Worm (Caenorhabditis elegans): ENCODE data around the gene cpsf-4.

The cpsf-4 gene

ce11 chrIV:12109743-12110142 is 16.5 kb upstream of the cpsf-4 start:
- TF ChIP-seq mep-1 (tag; optimal IDR thresholded peaks at IDR 0.05) (no peak), lir-3 (tag; optimal IDR thresholded peaks at IDR 0.05; ENCODE audit: poor library complexity) (no peak), nhr-20 (tag; optimal IDR thresholded peaks at IDR 0.05) (no peak), lin-35 (GFP tag; optimal IDR thresholded peaks at IDR 0.05) (no peak), nhr-237 (tag; optimal IDR thresholded peaks at IDR 0.05) (no peak), C16A3.4 (tag; optimal IDR thresholded peaks at IDR 0.05) (no peak), elt-2 (tag; optimal IDR thresholded peaks at IDR 0.05) (no peak), nhr-90 (tag; optimal IDR thresholded peaks at IDR 0.05; ENCODE audit: poor library complexity) (no peak), ets-5 (GFP tag; IDR thresholded peaks at IDR 0.05) (no peak), ceh-88 (GFP tag; IDR thresholded peaks at IDR 0.05) (no peak), F16B12.6 (tag; optimal IDR thresholded peaks at IDR 0.05) (no peak), hlh-17 (GFP tag; optimal IDR thresholded peaks at IDR 0.05; ENCODE audit: borderline replicate concordance) (no peak), alr-1 (tag; optimal IDR thresholded peaks at IDR 0.05; ENCODE audit: borderline replicate concordance) (no peak)

DNA sequence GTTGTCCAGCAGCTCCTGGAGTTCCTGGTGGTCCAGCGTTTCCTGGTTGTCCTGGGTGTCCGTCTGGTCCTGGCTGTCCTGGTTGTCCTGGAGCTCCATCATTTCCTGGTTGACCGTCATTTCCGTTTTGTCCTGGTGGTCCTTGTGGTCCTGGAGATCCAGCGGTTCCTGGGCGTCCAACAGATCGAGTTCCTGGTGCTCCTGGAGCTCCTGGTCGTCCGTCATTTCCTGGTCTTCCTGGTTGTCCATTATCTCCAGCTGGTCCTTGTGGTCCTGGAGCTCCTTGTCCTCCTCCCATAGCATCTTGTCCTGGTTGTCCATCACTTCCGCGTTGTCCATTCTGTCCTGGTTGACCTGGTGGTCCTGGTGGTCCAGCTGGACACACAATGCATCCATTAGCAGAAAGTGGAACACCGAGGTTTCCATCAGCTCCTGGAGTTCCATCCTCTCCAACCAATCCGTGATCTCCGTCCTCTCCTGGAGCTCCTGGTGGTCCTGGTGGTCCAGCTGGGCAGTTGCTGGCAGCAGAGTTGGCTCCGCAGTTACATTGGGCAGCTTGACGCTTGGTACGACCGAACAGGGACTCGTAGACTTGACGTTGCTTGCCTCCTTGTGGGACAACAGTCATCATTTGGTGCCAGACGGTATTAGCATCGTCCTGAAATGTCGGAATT is 15.9 kb upstream of the cpsf-4 start:
- TF ChIP-seq nhr-47 (tag; optimal IDR thresholded peaks at IDR 0.05) (no peak), elt-2 (tag; optimal IDR thresholded peaks at IDR 0.05) (no peak)

DNA sequence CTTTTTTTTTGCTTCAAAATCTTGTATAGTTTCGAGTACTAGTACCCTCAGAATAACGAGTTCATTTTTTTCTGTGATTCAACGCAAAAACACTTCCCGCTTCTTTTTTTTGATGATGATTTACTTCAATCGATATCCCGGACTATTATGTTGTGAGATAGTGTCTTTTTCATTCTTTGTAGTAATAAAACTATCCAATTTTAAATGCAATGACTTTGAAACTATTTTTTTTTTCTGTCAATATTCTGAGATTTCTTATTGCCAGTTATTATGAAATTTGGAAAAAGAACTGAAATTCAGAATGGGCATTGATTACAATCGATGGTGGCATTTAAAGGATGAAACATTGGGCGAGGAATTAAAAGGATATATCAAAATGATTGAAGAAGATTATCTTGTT is 12.3 kb upstream of the cpsf-4 start, which contains the start of gene M18.3:
M18.3 (plus strand) TSS at position 301 of the 400 bp plus-strand sequence.
- TF ChIP-seq unc-86 (tag; optimal IDR thresholded peaks at IDR 0.05) (no peak), nhr-84 (tag; optimal IDR thresholded peaks at IDR 0.05) (no peak), pax-3 (tag; optimal IDR thresholded peaks at IDR 0.05) (no peak), jun-1 (tag; optimal IDR thresholded peaks at IDR 0.05) (no peak), nhr-28 (tag; optimal IDR thresholded peaks at IDR 0.05) (no peak)

- TF ChIP-seq sup-37 (GFP tag; optimal IDR thresholded peaks at IDR 0.05) (no peak), hlh-17 (GFP tag; optimal IDR thresholded peaks at IDR 0.05; ENCODE audit: borderline replicate concordance) (no peak), lin-14 (GFP tag; optimal IDR thresholded peaks at IDR 0.05) (no peak), fkh-10 (GFP tag; optimal IDR thresholded peaks at IDR 0.05) (no peak), pax-3 (tag; optimal IDR thresholded peaks at IDR 0.05) (no peak), ceh-63 (GFP tag; optimal IDR thresholded peaks at IDR 0.05) (no peak), nhr-11 (tag; optimal IDR thresholded peaks at IDR 0.05) (no peak), egl-27 (tag; optimal IDR thresholded peaks at IDR 0.05) (no peak), lsy-2 (tag; optimal IDR thresholded peaks at IDR 0.05) (no peak), efl-3 (GFP tag; optimal IDR thresholded peaks at IDR 0.05) (no peak), aha-1 (tag; optimal IDR thresholded peaks at IDR 0.05) (no peak), alr-1 (tag; optimal IDR thresholded peaks at IDR 0.05; ENCODE audit: borderline replicate concordance) (no peak), jun-1 (tag; optimal IDR thresholded peaks at IDR 0.05) (no peak), unc-86 (tag; optimal IDR thresholded peaks at IDR 0.05) (no peak), snpc-4 (tag; optimal IDR thresholded peaks at IDR 0.05) (no peak)
Measured at ce11 chrIV:12096479-12096878, 3.2 kb upstream of the cpsf-4 start, which contains the start of gene mon-2. Gene mon-2 (plus strand): TSS chrIV:12096779.

ce11 chrIV:12093819-12094218 is 574 bp upstream of the cpsf-4 start, which contains the start of gene F11A10.5:
Gene F11A10.5 (plus strand): TSS chrIV:12094119.
- TF ChIP-seq ceh-90 (tag; optimal IDR thresholded peaks at IDR 0.05) (no peak), efl-1 (optimal IDR thresholded peaks at IDR 0.05) (peak in 1 of 2 experiments; percentile 2), efl-1 (GFP tag; optimal IDR thresholded peaks at IDR 0.05 in 1 of 2) (no peak), dpl-1 (GFP tag; optimal IDR thresholded peaks at IDR 0.05) (peak in 1 of 3 experiments; percentile 14)
